Worm (Caenorhabditis elegans) whole organism, L3 larva: ENCODE measurements around the gene del-6.

Experiments used
- egl-27 ChIP-seq: sonication (generic microtip); optimal IDR thresholded peaks from 4 replicates; lab custom pipeline; 2017; ENCODE audit warnings: missing biosample characterization, missing genetic modification reagents, missing genetic modification characterization
- pha-4 ChIP-seq: fragments of 150-350 bp; optimal IDR thresholded peaks from 2 replicates; lab custom pipeline; 2014; ENCODE audit warnings: missing biosample characterization, missing genetic modification reagents, missing genetic modification characterization

DNA sequence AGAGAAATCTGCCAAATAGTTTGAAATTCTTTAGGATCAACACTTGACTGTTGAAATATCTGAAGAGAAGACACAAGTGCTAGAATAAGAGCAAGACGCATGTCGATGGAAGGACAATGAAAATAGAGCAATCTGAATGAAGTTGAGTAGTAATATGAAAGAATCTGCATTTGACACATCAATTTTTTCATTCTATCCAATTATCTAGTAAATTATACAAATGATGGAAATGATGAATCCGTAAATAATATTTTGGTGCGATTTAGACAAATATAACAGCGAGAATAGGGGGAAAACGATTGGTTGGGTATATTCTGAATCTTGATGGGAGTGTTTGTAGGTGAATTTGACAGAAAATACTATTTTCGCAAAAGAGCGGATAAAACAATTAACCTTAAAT is 40.0 kb upstream of the del-6 start, which contains the start of gene txt-10:
- TF ChIP-seq pha-4 (tag; lab: Kevin White, UChicago) (no peak), egl-27 (no peak)
